Fruit fly (Drosophila melanogaster) whole organism, embryonic: Measurements from ENCODE around the gene jhamt.

Experiments used
- Atf-2 ChIP-seq: fragments of 200-800 bp; sonication (Bioruptor generic); optimal IDR thresholded peaks from 2 replicates; lab custom pipeline; 2016; ENCODE audit warnings: missing biosample characterization, missing genetic modification characterization
- CG10431 ChIP-seq: fragments of 200-800 bp; sonication (Bioruptor generic); optimal IDR thresholded peaks from 3 replicates; lab custom pipeline; 2018; ENCODE audit warnings: missing biosample characterization, mild to moderate bottlenecking, missing genetic modification characterization
- CG10462 ChIP-seq: fragments of 200-800 bp; sonication (Bioruptor generic); optimal IDR thresholded peaks from 2 replicates; lab custom pipeline; 2016; ENCODE audit warnings: missing biosample characterization, missing genetic modification characterization
- CG10543 ChIP-seq: fragments of 200-800 bp; sonication (Bioruptor generic); optimal IDR thresholded peaks from 3 replicates; lab custom pipeline; 2017; ENCODE audit warnings: missing biosample characterization, mild to moderate bottlenecking, missing genetic modification characterization, moderate library complexity
- CG10979 ChIP-seq: fragments of 200-800 bp; sonication (Bioruptor generic); optimal IDR thresholded peaks from 2 replicates; lab custom pipeline; 2018; ENCODE audit warnings: missing biosample characterization, mild to moderate bottlenecking, missing genetic modification characterization, moderate library complexity
- CG11504 ChIP-seq: fragments of 200-800 bp; sonication (Bioruptor generic); optimal IDR thresholded peaks from 3 replicates; lab custom pipeline; 2019; ENCODE audit warnings: missing biosample characterization, mild to moderate bottlenecking, missing genetic modification characterization, moderate library complexity
- CG12104 ChIP-seq: fragments of 200-800 bp; sonication (Bioruptor generic); optimal IDR thresholded peaks from 3 replicates; lab custom pipeline; 2016; ENCODE audit warnings: missing biosample characterization, missing genetic modification characterization
- CG12155 ChIP-seq: fragments of 200-800 bp; sonication (Bioruptor generic); optimal IDR thresholded peaks from 3 replicates; lab custom pipeline; 2016; ENCODE audit warnings: missing biosample characterization, missing genetic modification characterization
- CG14050 ChIP-seq: fragments of 200-800 bp; sonication (Bioruptor generic); IDR thresholded peaks from 3 replicates; pipeline ENCODE4 v1.3.6; 2022; ENCODE audit warnings: missing biosample characterization, missing genetic modification characterization
- CG15073 ChIP-seq: fragments of 200-800 bp; sonication (Bioruptor generic); optimal IDR thresholded peaks from 2 replicates; lab custom pipeline; 2016; ENCODE audit warnings: missing biosample characterization, missing genetic modification characterization
- CG1602 ChIP-seq: fragments of 200-800 bp; sonication (Bioruptor generic); optimal IDR thresholded peaks from 3 replicates; lab custom pipeline; 2016; ENCODE audit warnings: missing biosample characterization, missing genetic modification characterization
- CG16813 ChIP-seq: fragments of 200-800 bp; sonication (Bioruptor generic); IDR thresholded peaks from 3 replicates; pipeline ENCODE4 v1.3.6; 2022; ENCODE audit warnings: missing biosample characterization, missing genetic modification characterization; ENCODE audit not compliant: partially characterized antibody
- CG18011 ChIP-seq: fragments of 200-800 bp; sonication (Bioruptor generic); optimal IDR thresholded peaks from 2 replicates; lab custom pipeline; 2017; ENCODE audit warnings: missing biosample characterization, missing genetic modification characterization, mild to moderate bottlenecking, moderate library complexity, missing genotype
- CG18476 ChIP-seq: fragments of 200-800 bp; sonication (Bioruptor generic); optimal IDR thresholded peaks from 2 replicates; lab custom pipeline; 2016; ENCODE audit warnings: missing biosample characterization, mild to moderate bottlenecking, missing genetic modification characterization
- CG2116 ChIP-seq: fragments of 200-800 bp; sonication (Bioruptor generic); optimal IDR thresholded peaks from 3 replicates; lab custom pipeline; 2018; ENCODE audit warnings: missing biosample characterization, mild to moderate bottlenecking, missing genetic modification characterization
- CG4328 ChIP-seq: fragments of 200-800 bp; sonication (Bioruptor generic); optimal IDR thresholded peaks from 3 replicates; lab custom pipeline; 2017; ENCODE audit warnings: missing biosample characterization, missing genetic modification reagents, missing genetic modification characterization
- CG7556 ChIP-seq: fragments of 200-800 bp; sonication (Bioruptor generic); optimal IDR thresholded peaks from 2 replicates; lab custom pipeline; 2017; ENCODE audit warnings: missing biosample characterization, mild to moderate bottlenecking, missing genetic modification characterization
- CG8359 ChIP-seq: fragments of 200-800 bp; sonication (Bioruptor generic); optimal IDR thresholded peaks from 2 replicates; lab custom pipeline; 2017; ENCODE audit warnings: missing biosample characterization, mild to moderate bottlenecking, missing genetic modification characterization, borderline replicate concordance
- CG8478 ChIP-seq: fragments of >200 bp; optimal IDR thresholded peaks from 2 replicates; lab custom pipeline; 2018
- CG9932 ChIP-seq: fragments of 200-800 bp; sonication (Bioruptor generic); IDR thresholded peaks from 2 replicates; pipeline ENCODE4 v1.3.6; 2022; ENCODE audit warnings: missing biosample characterization, missing genetic modification characterization
- Chrac-16 ChIP-seq: fragments of 200-800 bp; sonication (Bioruptor generic); optimal IDR thresholded peaks from 3 replicates; lab custom pipeline; 2016; ENCODE audit warnings: missing biosample characterization, missing genetic modification characterization
- Deaf1 ChIP-seq: fragments of 200-800 bp; optimal IDR thresholded peaks from 3 replicates; lab custom pipeline; 2019; ENCODE audit warnings: missing biosample characterization, mild to moderate bottlenecking, missing genetic modification characterization, moderate library complexity
- Dp ChIP-seq: fragments of 200-800 bp; sonication (Bioruptor generic); optimal IDR thresholded peaks from 2 replicates; lab custom pipeline; 2018; ENCODE audit warnings: missing biosample characterization, mild to moderate bottlenecking, missing genetic modification characterization, moderate library complexity
- Max ChIP-seq: fragments of 200-800 bp; sonication (Bioruptor generic); optimal IDR thresholded peaks from 2 replicates; lab custom pipeline; 2016; ENCODE audit warnings: missing biosample characterization, mild to moderate bottlenecking, missing genetic modification characterization
- Mrtf ChIP-seq: fragments of 200-800 bp; sonication (Bioruptor generic); IDR thresholded peaks from 3 replicates; pipeline ENCODE4 v1.3.6; 2022; ENCODE audit warnings: missing biosample characterization, missing genetic modification characterization
- Spps ChIP-seq: fragments of 200-800 bp; sonication (Bioruptor generic); optimal IDR thresholded peaks from 2 replicates; lab custom pipeline; 2018; ENCODE audit warnings: missing biosample characterization, mild to moderate bottlenecking, missing genetic modification characterization
- Sry-δ ChIP-seq: fragments of 200-800 bp; sonication (Bioruptor generic); optimal IDR thresholded peaks from 2 replicates; lab custom pipeline; 2016; ENCODE audit warnings: missing biosample characterization, missing genetic modification characterization
- TFAM ChIP-seq: fragments of 200-800 bp; sonication (Bioruptor generic); optimal IDR thresholded peaks from 2 replicates; lab custom pipeline; 2017; ENCODE audit warnings: missing biosample characterization, missing genetic modification characterization, inconsistent platforms
- Trl ChIP-seq, 3 experiments: fragments of >200 bp in 2 of 3; fragments of 200-800 bp in 1 of 3; sonication (Bioruptor generic) in 1 of 3; optimal IDR thresholded peaks; 2 replicates in 1 of 3; 3 replicates in 2 of 3; lab custom pipeline; 2016 to 2017; ENCODE audit warnings: missing biosample characterization in 1 of 3, missing genetic modification characterization in 1 of 3
- abd-A ChIP-seq: fragments of 200-800 bp; sonication (Bioruptor generic); optimal IDR thresholded peaks from 3 replicates; lab custom pipeline; 2019; ENCODE audit warnings: missing biosample characterization, mild to moderate bottlenecking, missing genetic modification characterization, moderate library complexity
- chn ChIP-seq: fragments of 200-800 bp; sonication (Bioruptor generic); optimal IDR thresholded peaks from 2 replicates; lab custom pipeline; 2016; ENCODE audit warnings: missing biosample characterization, missing genetic modification characterization
- dan ChIP-seq: fragments of 200-800 bp; sonication (Bioruptor generic); IDR thresholded peaks from 2 replicates; pipeline ENCODE4 v1.3.6; 2022; ENCODE audit warnings: missing biosample characterization, missing genetic modification characterization
- dimm ChIP-seq: fragments of 200-800 bp; sonication (Bioruptor generic); IDR thresholded peaks from 2 replicates; pipeline ENCODE4 v1.3.6; 2022; ENCODE audit warnings: missing biosample characterization, missing genetic modification characterization
- ewg ChIP-seq: fragments of 200-800 bp; sonication (Bioruptor generic); optimal IDR thresholded peaks from 3 replicates; lab custom pipeline; 2017; ENCODE audit warnings: mild to moderate bottlenecking, missing biosample characterization, missing genetic modification reagents, missing genetic modification characterization
- exex ChIP-seq: fragments of 200-800 bp; sonication (Bioruptor generic); optimal IDR thresholded peaks from 4 replicates; lab custom pipeline; 2018; ENCODE audit warnings: missing biosample characterization, mild to moderate bottlenecking, missing genetic modification characterization, moderate library complexity
- gfzf ChIP-seq: fragments of 200-800 bp; sonication (Bioruptor generic); optimal IDR thresholded peaks from 2 replicates; lab custom pipeline; 2016; ENCODE audit warnings: missing biosample characterization, mild to moderate bottlenecking, missing genetic modification characterization, moderate library complexity
- kay ChIP-seq: fragments of 200-800 bp; sonication (Bioruptor generic); optimal IDR thresholded peaks from 2 replicates; lab custom pipeline; 2016; ENCODE audit warnings: missing biosample characterization, missing genetic modification characterization
- luna ChIP-seq: fragments of 200-800 bp; sonication (Bioruptor generic); optimal IDR thresholded peaks from 2 replicates; lab custom pipeline; 2016; ENCODE audit warnings: missing biosample characterization, missing genetic modification characterization
- maf-S ChIP-seq: fragments of 200-800 bp; sonication (Bioruptor generic); optimal IDR thresholded peaks from 2 replicates; lab custom pipeline; 2016; ENCODE audit warnings: missing biosample characterization, missing genetic modification characterization
- oc ChIP-seq: fragments of 200-800 bp; sonication (Bioruptor generic); optimal IDR thresholded peaks from 2 replicates; lab custom pipeline; 2018; ENCODE audit warnings: missing biosample characterization, mild to moderate bottlenecking, missing genetic modification characterization, moderate library complexity
- pan ChIP-seq, 4 experiments: fragments of >200 bp in 3 of 4; fragments of 200-800 bp in 1 of 4; sonication (Bioruptor generic) in 1 of 4; optimal IDR thresholded peaks in 3 of 4; IDR thresholded peaks in 1 of 4; 2 replicates each; pipeline versions ENCODE4 v1.3.6 to Lab custom; 2017 to 2022; ENCODE audit warnings: missing biosample characterization in 2 of 4, missing genetic modification characterization in 2 of 4, mixed read lengths in 1 of 4
- pita ChIP-seq: fragments of 200-800 bp; sonication (Bioruptor generic); optimal IDR thresholded peaks from 2 replicates; lab custom pipeline; 2017; ENCODE audit warnings: missing biosample characterization, mild to moderate bottlenecking, missing genetic modification characterization
- pros ChIP-seq: fragments of 200-800 bp; sonication (Bioruptor generic); optimal IDR thresholded peaks from 3 replicates; lab custom pipeline; 2019; ENCODE audit warnings: missing biosample characterization, mild to moderate bottlenecking, missing genetic modification characterization, moderate library complexity
- shn ChIP-seq: fragments of 200-800 bp; sonication (Bioruptor generic); optimal IDR thresholded peaks from 3 replicates; lab custom pipeline; 2016; ENCODE audit warnings: missing biosample characterization, missing genetic modification characterization
- slou ChIP-seq: fragments of 200-800 bp; sonication (Bioruptor generic); optimal IDR thresholded peaks from 3 replicates; lab custom pipeline; 2016; ENCODE audit warnings: missing biosample characterization, missing genetic modification characterization
- ssp ChIP-seq: fragments of 200-800 bp; sonication (Bioruptor generic); IDR thresholded peaks from 2 replicates; pipeline ENCODE4 v1.3.6; 2022; ENCODE audit warnings: missing biosample characterization, missing genetic modification characterization
- sug ChIP-seq: fragments of 200-800 bp; optimal IDR thresholded peaks from 2 replicates; lab custom pipeline; 2019; ENCODE audit warnings: missing biosample characterization, mild to moderate bottlenecking, missing genetic modification characterization, moderate library complexity
- vvl ChIP-seq: fragments of 200-800 bp; sonication (Bioruptor generic); IDR thresholded peaks from 2 replicates; pipeline ENCODE4 v1.3.6; 2022; ENCODE audit warnings: missing biosample characterization, missing genetic modification characterization
- yki ChIP-seq: fragments of >200 bp; optimal IDR thresholded peaks from 3 replicates; lab custom pipeline; 2018
- zen2 ChIP-seq: fragments of 200-800 bp; sonication (Bioruptor generic); IDR thresholded peaks from 3 replicates; pipeline ENCODE4 v1.3.6; 2022; ENCODE audit warnings: missing biosample characterization, missing genetic modification characterization; ENCODE audit not compliant: partially characterized antibody
- zf30C ChIP-seq: fragments of 200-800 bp; sonication (Bioruptor generic); optimal IDR thresholded peaks from 3 replicates; lab custom pipeline; 2018; ENCODE audit warnings: missing biosample characterization, mild to moderate bottlenecking, missing genetic modification characterization

The jhamt gene

DNA sequence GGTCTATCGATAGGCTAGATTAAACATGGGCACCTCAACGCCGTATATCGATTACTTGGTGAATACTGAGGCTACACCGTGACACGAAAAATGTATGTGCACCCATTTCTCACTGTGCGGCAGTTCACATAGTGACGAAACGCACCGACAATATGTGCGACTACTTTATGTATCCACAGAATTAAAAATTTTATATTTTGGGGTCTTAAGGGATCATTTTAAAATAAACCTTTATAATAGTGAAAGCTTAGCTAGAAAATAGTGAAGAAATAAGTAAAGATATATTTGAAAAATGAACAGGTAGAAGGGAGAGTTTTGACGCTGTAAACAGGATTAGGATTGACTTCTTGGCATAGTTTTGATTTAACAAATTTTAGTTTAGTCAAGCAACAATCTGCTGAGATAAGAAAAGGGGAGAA lies 36.6 kb upstream of the jhamt start, which contains the start of gene mRpL4 (continued):
- no peak for TF ChIP-seq CG12104 (GFP tag; lab: Kevin White, UChicago)
- peak; percentile 40 for TF ChIP-seq Atf-2 (GFP tag; lab: Kevin White, UChicago)
- TF ChIP-seq TFAM (GFP tag; lab: Kevin White, UChicago), result no peak
- peak; percentile 87 for TF ChIP-seq CG9932
- TF ChIP-seq CG15073 (GFP tag; lab: Kevin White, UChicago), result peak; percentile 36
- peak; percentile 99 for TF ChIP-seq zen2 (GFP tag; lab: Robert Waterston, UW)
- peak; percentile 76 for TF ChIP-seq Chrac-16
- TF ChIP-seq kay (GFP tag; lab: Kevin White, UChicago), result peak; percentile 69
- peak; percentile 60 for TF ChIP-seq slou
- peak; percentile 43 for TF ChIP-seq CG18476 (GFP tag; lab: Kevin White, UChicago)
- no peak for TF ChIP-seq zf30C (GFP tag; lab: Kevin White, UChicago)
- TF ChIP-seq CG10543 (GFP tag; lab: Kevin White, UChicago), result peak; percentile 25
- no peak for TF ChIP-seq abd-A (tag; lab: Kevin White, UChicago)
- TF ChIP-seq Deaf1 (tag; lab: Kevin White, UChicago), result no peak
- TF ChIP-seq chn (GFP tag; lab: Kevin White, UChicago), result peak; percentile 80
- TF ChIP-seq CG8478 (lab: Kevin White, UChicago), result no peak
- TF ChIP-seq oc (tag; lab: Kevin White, UChicago), result peak; percentile 33
- TF ChIP-seq gfzf (GFP tag; lab: Kevin White, UChicago), result peak; percentile 18
- TF ChIP-seq dan (GFP tag; lab: Robert Waterston, UW), result no peak
- TF ChIP-seq CG10979 (tag; lab: Kevin White, UChicago), result peak; percentile 50
- TF ChIP-seq pan (optimal IDR thresholded peaks at IDR 0.05; lab: Kevin White, UChicago), result no peak
- peak in 1 of 2 experiments; percentile 85 for TF ChIP-seq pan (GFP tag; optimal IDR thresholded peaks at IDR 0.05 in 1 of 2, IDR thresholded peaks at IDR 0.05 in 1 of 2)
- TF ChIP-seq sug (tag; lab: Kevin White, UChicago), result no peak
- peak; percentile 69 for TF ChIP-seq vvl
- no peak for TF ChIP-seq pita (GFP tag; lab: Kevin White, UChicago)
- TF ChIP-seq CG1602 (GFP tag; lab: Kevin White, UChicago), result peak; percentile 58
- TF ChIP-seq CG12155 (GFP tag; lab: Kevin White, UChicago), result peak; percentile 71
- peak; percentile 6 for TF ChIP-seq CG4328
- TF ChIP-seq Dp (GFP tag; lab: Kevin White, UChicago), result peak; percentile 48
- no peak for TF ChIP-seq ssp (GFP tag; lab: Robert Waterston, UW)
- TF ChIP-seq CG7556 (GFP tag; lab: Kevin White, UChicago), result no peak
- no peak for TF ChIP-seq CG14050 (GFP tag; lab: Robert Waterston, UW)
- TF ChIP-seq CG11504 (tag; lab: Kevin White, UChicago), result no peak
- peak; percentile 29 for TF ChIP-seq luna
- TF ChIP-seq exex (tag; lab: Kevin White, UChicago), result no peak
- TF ChIP-seq Max (GFP tag; lab: Kevin White, UChicago), result no peak
- peak; percentile 87 for TF ChIP-seq CG2116 (GFP tag; lab: Kevin White, UChicago)
- peak; percentile 36 for TF ChIP-seq CG18011 (GFP tag; lab: Kevin White, UChicago)
- no peak; the same call in 2 of the 3 replicates for TF ChIP-seq Mrtf (GFP tag; lab: Robert Waterston, UW)
- TF ChIP-seq Sry-δ, result peak; percentile 87
- TF ChIP-seq maf-S (GFP tag; lab: Kevin White, UChicago), result peak; percentile 77
- peak; percentile 76 for TF ChIP-seq shn (GFP tag; lab: Kevin White, UChicago)
- no peak for TF ChIP-seq CG10431 (GFP tag; lab: Kevin White, UChicago)
- TF ChIP-seq CG8359 (GFP tag; lab: Kevin White, UChicago), result no peak
- peak; percentile 52 for TF ChIP-seq CG10462 (GFP tag; lab: Kevin White, UChicago)
- no peak for TF ChIP-seq Spps (tag; lab: Kevin White, UChicago)
- TF ChIP-seq pros (GFP tag; lab: Kevin White, UChicago), result no peak
- TF ChIP-seq dimm, result no peak
- TF ChIP-seq ewg (GFP tag; lab: Kevin White, UChicago), result peak; percentile 9
- peak; percentile 99 for TF ChIP-seq CG16813 (GFP tag; lab: Robert Waterston, UW)
- no peak for TF ChIP-seq yki (lab: Kevin White, UChicago)
- no peak for TF ChIP-seq Trl (optimal IDR thresholded peaks at IDR 0.05; lab: Kevin White, UChicago)
- peak; percentile 83 for TF ChIP-seq Trl (GFP tag; optimal IDR thresholded peaks at IDR 0.05; lab: Kevin White, UChicago)
